Fruit fly (Drosophila melanogaster) whole organism, embryonic: ENCODE data around the gene gish.

Experiments used
- Blimp-1 ChIP-seq: fragments of 200-800 bp; sonication (Bioruptor generic); optimal IDR thresholded peaks from 3 replicates; lab custom pipeline; 2018; ENCODE audit warnings: missing biosample characterization, missing genetic modification characterization, mild to moderate bottlenecking, moderate library complexity, missing genetic modification reagents
- CG10543 ChIP-seq: fragments of 200-800 bp; sonication (Bioruptor generic); optimal IDR thresholded peaks from 3 replicates; lab custom pipeline; 2017; ENCODE audit warnings: missing biosample characterization, mild to moderate bottlenecking, missing genetic modification characterization, moderate library complexity
- CG12769 ChIP-seq: fragments of 200-800 bp; sonication (Bioruptor generic); optimal IDR thresholded peaks from 2 replicates; lab custom pipeline; 2019; ENCODE audit warnings: missing biosample characterization, mild to moderate bottlenecking, missing genetic modification characterization, moderate library complexity
- CG13894 ChIP-seq: fragments of 200-800 bp; sonication (Bioruptor generic); optimal IDR thresholded peaks from 3 replicates; lab custom pipeline; 2018; ENCODE audit warnings: missing biosample characterization, mild to moderate bottlenecking, missing genetic modification characterization, moderate library complexity
- CG18599 ChIP-seq: fragments of 200-800 bp; sonication (Bioruptor generic); optimal IDR thresholded peaks from 3 replicates; lab custom pipeline; 2017; ENCODE audit warnings: missing biosample characterization, missing genetic modification characterization, mild to moderate bottlenecking, moderate library complexity, missing genetic modification reagents
- CG2875 ChIP-seq: fragments of 200-800 bp; sonication (Bioruptor generic); optimal IDR thresholded peaks from 2 replicates; lab custom pipeline; 2017; ENCODE audit warnings: missing biosample characterization, mild to moderate bottlenecking, missing genetic modification characterization, missing genetic modification reagents
- CG3281 ChIP-seq: fragments of 200-800 bp; sonication (Bioruptor generic); optimal IDR thresholded peaks from 3 replicates; lab custom pipeline; 2017; ENCODE audit warnings: missing biosample characterization, mild to moderate bottlenecking, missing genetic modification characterization
- CG3726 ChIP-seq: fragments of 200-800 bp; sonication (Bioruptor generic); IDR thresholded peaks from 3 replicates; pipeline ENCODE4, ENCODE4 v1.3.6; 2022; ENCODE audit warnings: missing biosample characterization, missing genetic modification characterization
- CG5180 ChIP-seq: fragments of 200-800 bp; sonication (Bioruptor generic); optimal IDR thresholded peaks from 3 replicates; lab custom pipeline; 2017; ENCODE audit warnings: missing biosample characterization, missing genetic modification characterization, mild to moderate bottlenecking, moderate library complexity, missing genetic modification reagents
- CG8290 ChIP-seq, 3 experiments: fragments of 200-800 bp; sonication (Bioruptor generic); optimal IDR thresholded peaks; 2 replicates each; lab custom pipeline; 2016 to 2019; ENCODE audit warnings: missing biosample characterization in 3 of 3, missing genetic modification characterization in 3 of 3, mild to moderate bottlenecking in 2 of 3, moderate library complexity in 1 of 3
- D ChIP-seq, 2 experiments: fragments of 200-800 bp in 1 of 2; fragments of >200 bp in 1 of 2; sonication (Bioruptor generic) in 1 of 2; optimal IDR thresholded peaks; 2 replicates in 1 of 2; 3 replicates in 1 of 2; lab custom pipeline; 2017; ENCODE audit warnings: mild to moderate bottlenecking in 1 of 2, missing biosample characterization in 1 of 2, missing genetic modification characterization in 1 of 2, missing genetic modification reagents in 1 of 2
- Deaf1 ChIP-seq: fragments of 200-800 bp; optimal IDR thresholded peaks from 3 replicates; lab custom pipeline; 2019; ENCODE audit warnings: missing biosample characterization, mild to moderate bottlenecking, missing genetic modification characterization, moderate library complexity
- Doc2 ChIP-seq: fragments of 200-800 bp; sonication (Bioruptor generic); IDR thresholded peaks from 2 replicates; pipeline ENCODE4 v1.3.6; 2022; ENCODE audit warnings: missing biosample characterization, missing genetic modification characterization
- HLHmδ ChIP-seq: fragments of 200-800 bp; sonication (Bioruptor generic); optimal IDR thresholded peaks from 2 replicates; lab custom pipeline; 2018; ENCODE audit warnings: missing biosample characterization, mild to moderate bottlenecking, missing genetic modification characterization, moderate library complexity
- Hand ChIP-seq: fragments of 200-800 bp; sonication (Bioruptor generic); optimal IDR thresholded peaks from 2 replicates; lab custom pipeline; 2017; ENCODE audit warnings: mild to moderate bottlenecking, missing biosample characterization, missing genetic modification reagents, missing genetic modification characterization
- Hr78 ChIP-seq, 2 experiments: fragments of 200-800 bp in 1 of 2; fragments of >200 bp in 1 of 2; sonication (Bioruptor generic) in 1 of 2; optimal IDR thresholded peaks; 2 replicates each; lab custom pipeline; 2017 to 2019; ENCODE audit warnings: missing biosample characterization in 2 of 2, missing genetic modification characterization in 2 of 2, mild to moderate bottlenecking in 1 of 2, moderate library complexity in 1 of 2
- NK7.1 ChIP-seq: fragments of 200-800 bp; sonication (Bioruptor generic); optimal IDR thresholded peaks from 3 replicates; lab custom pipeline; 2016; ENCODE audit warnings: missing biosample characterization, missing genetic modification characterization
- Oaz ChIP-seq: fragments of 200-800 bp; sonication (Bioruptor generic); IDR thresholded peaks from 2 replicates; pipeline ENCODE4 v1.3.6; 2022; ENCODE audit warnings: missing biosample characterization, missing genetic modification characterization
- Rx ChIP-seq: fragments of 200-800 bp; sonication (Bioruptor generic); IDR thresholded peaks from 2 replicates; pipeline ENCODE4 v1.3.6; 2022; ENCODE audit warnings: missing biosample characterization, missing genetic modification characterization
- Spps ChIP-seq: fragments of 200-800 bp; sonication (Bioruptor generic); optimal IDR thresholded peaks from 2 replicates; lab custom pipeline; 2018; ENCODE audit warnings: missing biosample characterization, mild to moderate bottlenecking, missing genetic modification characterization
- abd-A ChIP-seq: fragments of 200-800 bp; sonication (Bioruptor generic); optimal IDR thresholded peaks from 3 replicates; lab custom pipeline; 2019; ENCODE audit warnings: missing biosample characterization, mild to moderate bottlenecking, missing genetic modification characterization, moderate library complexity
- cg ChIP-seq: fragments of 200-800 bp; sonication (Bioruptor generic); optimal IDR thresholded peaks from 3 replicates; lab custom pipeline; 2019; ENCODE audit warnings: missing biosample characterization, mild to moderate bottlenecking, missing genetic modification characterization, moderate library complexity
- crc ChIP-seq: fragments of 200-800 bp; sonication (Bioruptor generic); optimal IDR thresholded peaks from 2 replicates; lab custom pipeline; 2016; ENCODE audit warnings: missing biosample characterization, missing genetic modification characterization
- cwo ChIP-seq: fragments of 200-800 bp; sonication (Bioruptor generic); optimal IDR thresholded peaks from 3 replicates; lab custom pipeline; 2017; ENCODE audit warnings: missing biosample characterization, missing genetic modification characterization, mild to moderate bottlenecking, moderate library complexity, missing genetic modification reagents
- ham ChIP-seq: fragments of 200-800 bp; sonication (Bioruptor generic); IDR thresholded peaks from 2 replicates; pipeline ENCODE4 v1.3.6; 2022; ENCODE audit warnings: missing biosample characterization, missing genetic modification characterization
- her ChIP-seq: fragments of 200-800 bp; sonication (Bioruptor generic); optimal IDR thresholded peaks from 2 replicates; lab custom pipeline; 2016; ENCODE audit warnings: missing biosample characterization, missing genetic modification characterization
- jumu ChIP-seq: fragments of 200-800 bp; sonication (Bioruptor generic); optimal IDR thresholded peaks from 3 replicates; lab custom pipeline; 2016; ENCODE audit warnings: missing biosample characterization, missing genetic modification characterization
- kni ChIP-seq: fragments of 200-800 bp; sonication (Bioruptor generic); optimal IDR thresholded peaks from 3 replicates; lab custom pipeline; 2017; ENCODE audit warnings: mild to moderate bottlenecking, missing biosample characterization, missing genetic modification reagents, missing genetic modification characterization
- knrl ChIP-seq: fragments of 200-800 bp; sonication (Bioruptor generic); IDR thresholded peaks from 3 replicates; pipeline ENCODE4 v1.3.6; 2022; ENCODE audit warnings: missing biosample characterization, missing genetic modification characterization; ENCODE audit not compliant: partially characterized antibody
- lab ChIP-seq: fragments of 200-800 bp; sonication (Bioruptor generic); optimal IDR thresholded peaks from 3 replicates; lab custom pipeline; 2017; ENCODE audit warnings: missing biosample characterization, missing genetic modification characterization, mild to moderate bottlenecking, moderate library complexity, missing genetic modification reagents
- mirr ChIP-seq: fragments of 200-800 bp; sonication (Bioruptor generic); optimal IDR thresholded peaks from 3 replicates; lab custom pipeline; 2018; ENCODE audit warnings: missing biosample characterization, mild to moderate bottlenecking, missing genetic modification characterization
- pb ChIP-seq: fragments of 200-800 bp; sonication (Bioruptor generic); optimal IDR thresholded peaks from 3 replicates; lab custom pipeline; 2016; ENCODE audit warnings: missing biosample characterization, missing genetic modification characterization
- pfk ChIP-seq: fragments of 200-800 bp; sonication (Bioruptor generic); optimal IDR thresholded peaks from 2 replicates; lab custom pipeline; 2018; ENCODE audit warnings: missing biosample characterization, mild to moderate bottlenecking, missing genetic modification characterization, moderate library complexity
- psq ChIP-seq: fragments of 200-800 bp; sonication (Bioruptor generic); optimal IDR thresholded peaks from 2 replicates; lab custom pipeline; 2017; ENCODE audit warnings: missing biosample characterization, missing genetic modification characterization
- pzg ChIP-seq: fragments of 200-800 bp; sonication (Bioruptor generic); optimal IDR thresholded peaks from 3 replicates; lab custom pipeline; 2018; ENCODE audit warnings: missing biosample characterization, mild to moderate bottlenecking, missing genetic modification characterization, moderate library complexity
- sug ChIP-seq: fragments of 200-800 bp; optimal IDR thresholded peaks from 2 replicates; lab custom pipeline; 2019; ENCODE audit warnings: missing biosample characterization, mild to moderate bottlenecking, missing genetic modification characterization, moderate library complexity
- tx ChIP-seq: fragments of 200-800 bp; sonication (Bioruptor generic); optimal IDR thresholded peaks from 2 replicates; lab custom pipeline; 2016; ENCODE audit warnings: missing biosample characterization, missing genetic modification characterization

Gene gish

DNA sequence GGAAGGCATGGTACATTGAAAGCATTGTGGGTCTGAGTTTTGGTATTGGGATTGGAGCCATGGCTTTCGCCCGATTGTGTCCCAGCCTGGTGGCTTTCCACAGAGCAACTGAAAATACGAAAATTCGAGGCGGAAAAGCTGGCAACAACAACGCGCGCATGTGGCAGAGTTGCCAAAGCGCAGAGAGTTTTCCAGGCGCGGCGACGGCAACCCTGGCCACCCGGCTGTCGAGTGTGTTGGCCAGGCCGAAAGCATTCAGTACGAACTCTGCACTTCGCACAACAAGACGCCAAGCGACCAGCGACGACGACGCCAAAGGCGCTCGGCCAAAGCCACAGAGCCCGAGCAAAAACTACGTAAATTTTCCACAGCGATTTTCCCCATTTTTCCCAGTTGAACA is 46.5 kb upstream of the gish start (continued):
- TF ChIP-seq Hand (GFP tag; lab: Kevin White, UChicago) (peak; percentile 13), mirr (GFP tag; lab: Kevin White, UChicago) (peak; percentile 2), pzg (GFP tag; lab: Kevin White, UChicago) (peak; percentile 32), CG3281 (GFP tag; lab: Kevin White, UChicago) (peak; percentile 0), Doc2 (GFP tag; lab: Robert Waterston, UW) (no peak), CG10543 (peak; percentile 78), abd-A (peak; percentile 64), her (GFP tag; lab: Kevin White, UChicago) (peak; percentile 30), Rx (no peak), CG8290 (GFP tag; optimal IDR thresholded peaks at IDR 0.05; lab: Kevin White, UChicago) (no peak), CG8290 (tag; optimal IDR thresholded peaks at IDR 0.05; lab: Kevin White, UChicago) (peak in 1 of 2 experiments; percentile 52), tx (GFP tag; lab: Kevin White, UChicago) (no peak), jumu (GFP tag; lab: Kevin White, UChicago) (no peak), pb (GFP tag; lab: Kevin White, UChicago) (peak; percentile 1)

DNA sequence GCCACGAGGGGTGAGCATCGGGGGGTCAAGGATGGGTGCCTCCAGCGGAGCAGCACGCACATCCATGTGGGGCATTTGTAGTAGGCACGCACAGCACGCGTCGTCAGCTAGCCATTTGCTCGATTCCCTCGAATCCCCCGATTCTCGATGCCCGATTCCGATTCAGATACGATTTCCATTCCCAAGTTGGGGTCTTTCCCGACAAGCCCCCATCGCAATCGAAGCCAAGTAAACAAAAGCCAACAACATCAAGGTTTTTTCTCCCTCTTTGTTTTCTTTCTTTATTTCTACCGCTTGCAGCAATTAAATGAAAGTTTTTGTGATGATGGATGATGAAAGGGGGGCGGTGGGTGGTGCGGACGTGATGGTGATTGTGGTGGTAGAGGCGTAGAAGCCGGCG is 45.2 kb upstream of the gish start:
- TF ChIP-seq Oaz (GFP tag; lab: Robert Waterston, UW) = no peak
- no peak for TF ChIP-seq knrl (GFP tag; lab: Robert Waterston, UW)
- no peak for TF ChIP-seq pfk
- TF ChIP-seq CG5180 = peak; percentile 1
- TF ChIP-seq HLHmδ (GFP tag; lab: Kevin White, UChicago) = peak; percentile 53
- no peak for TF ChIP-seq NK7.1 (GFP tag; lab: Kevin White, UChicago)
- TF ChIP-seq CG13894 (tag; lab: Kevin White, UChicago) = peak; percentile 98
- TF ChIP-seq CG12769 (tag; lab: Kevin White, UChicago) = peak; percentile 49
- peak; percentile 82 for TF ChIP-seq kni (GFP tag; lab: Kevin White, UChicago)
- no peak for TF ChIP-seq Spps (tag; lab: Kevin White, UChicago)
- peak in 1 of 2 experiments; percentile 44 for TF ChIP-seq Hr78 (GFP tag; optimal IDR thresholded peaks at IDR 0.05; lab: Kevin White, UChicago)
- peak; percentile 23 for TF ChIP-seq CG10543
- TF ChIP-seq D (optimal IDR thresholded peaks at IDR 0.05; lab: Kevin White, UChicago) = no peak
- TF ChIP-seq D (GFP tag; optimal IDR thresholded peaks at IDR 0.05; lab: Kevin White, UChicago) = peak; percentile 4
- TF ChIP-seq cwo (GFP tag; lab: Kevin White, UChicago) = peak; percentile 21
- TF ChIP-seq Blimp-1 (GFP tag; lab: Kevin White, UChicago) = peak; percentile 89
- peak; percentile 17 for TF ChIP-seq lab (GFP tag; lab: Kevin White, UChicago)
- TF ChIP-seq sug (tag; lab: Kevin White, UChicago) = peak; percentile 52
- TF ChIP-seq ham (GFP tag; lab: Robert Waterston, UW) = no peak
- TF ChIP-seq cg = peak; percentile 22
- TF ChIP-seq crc (GFP tag; lab: Kevin White, UChicago) = no peak
- no peak for TF ChIP-seq CG2875 (GFP tag; lab: Kevin White, UChicago)
- TF ChIP-seq Deaf1 (tag; lab: Kevin White, UChicago) = peak; percentile 69
- peak; percentile 57 for TF ChIP-seq psq (GFP tag; lab: Kevin White, UChicago)
- TF ChIP-seq abd-A = peak; percentile 57
- no peak for TF ChIP-seq CG18599
- TF ChIP-seq CG3726 = no peak
